Worm (Caenorhabditis elegans) whole organism, young adult: ENCODE data around the gene F58A4.2.

Experiments used
- B0035.1 ChIP-seq: sonication (generic microtip); optimal IDR thresholded peaks from 2 replicates; lab custom pipeline; 2016; ENCODE audit warnings: missing genetic modification characterization, mild to moderate bottlenecking, missing compliant biosample characterization, missing genotype, missing genetic modification reagents
- B0336.3 ChIP-seq: fragments of 200-800 bp; sonication (Bioruptor generic); IDR thresholded peaks from 2 replicates; pipeline ENCODE4 v1.3.6; 2022; ENCODE audit warnings: missing genetic modification characterization, missing compliant biosample characterization
- D2030.7 ChIP-seq: fragments of 200-800 bp; sonication (Bioruptor generic); IDR thresholded peaks from 2 replicates; pipeline ENCODE4 v1.3.6; 2022; ENCODE audit warnings: missing genetic modification reagents, missing genetic modification characterization, missing compliant biosample characterization
- F22D6.2 ChIP-seq: sonication (generic microtip); optimal IDR thresholded peaks from 2 replicates; lab custom pipeline; 2016; ENCODE audit warnings: mild to moderate bottlenecking, missing genetic modification characterization, missing compliant biosample characterization
- F33H1.4 ChIP-seq: fragments of 200-800 bp; sonication (Bioruptor generic); IDR thresholded peaks from 2 replicates; pipeline ENCODE4 v1.3.6; 2022; ENCODE audit warnings: missing genetic modification reagents, missing genetic modification characterization, missing compliant biosample characterization
- F52B5.7 ChIP-seq: sonication (generic microtip); optimal IDR thresholded peaks from 2 replicates; lab custom pipeline; 2016; ENCODE audit warnings: mild to moderate bottlenecking, missing genetic modification characterization, missing compliant biosample characterization
- F55B11.4 ChIP-seq: sonication (generic microtip); optimal IDR thresholded peaks from 2 replicates; lab custom pipeline; 2016; ENCODE audit warnings: missing compliant biosample characterization, missing genetic modification characterization, borderline replicate concordance; ENCODE audit not compliant: insufficient read depth
- F57A8.1 ChIP-seq: fragments of 200-800 bp; sonication (Bioruptor generic); optimal IDR thresholded peaks from 2 replicates; lab custom pipeline; 2018; ENCODE audit warnings: mild to moderate bottlenecking, missing genetic modification characterization, moderate library complexity, missing compliant biosample characterization
- T07F8.4 ChIP-seq: sonication (generic microtip); optimal IDR thresholded peaks from 2 replicates; lab custom pipeline; 2016; ENCODE audit warnings: mild to moderate bottlenecking, missing genetic modification characterization, moderate library complexity, missing compliant biosample characterization
- T26A5.8 ChIP-seq: sonication (generic microtip); optimal IDR thresholded peaks from 2 replicates; lab custom pipeline; 2016; ENCODE audit warnings: missing genetic modification characterization, missing compliant biosample characterization
- Y56A3A.18 ChIP-seq: fragments of 200-800 bp; sonication (Bioruptor generic); IDR thresholded peaks from 2 replicates; pipeline ENCODE4 v1.3.6; 2022; ENCODE audit warnings: missing genetic modification reagents, missing genetic modification characterization, missing compliant biosample characterization
- Y79H2A.3 ChIP-seq: fragments of 200-800 bp; sonication (Bioruptor generic); conservative IDR thresholded peaks from 2 replicates; pipeline ENCODE4 v1.3.6; 2022; ENCODE audit warnings: missing genetic modification reagents, missing genetic modification characterization, missing compliant biosample characterization
- ZK185.1 ChIP-seq: sonication (generic microtip); optimal IDR thresholded peaks from 2 replicates; lab custom pipeline; 2016; ENCODE audit warnings: mild to moderate bottlenecking, missing genetic modification characterization, missing compliant biosample characterization; ENCODE audit not compliant: poor library complexity, severe bottlenecking
- atf-7 ChIP-seq: sonication (generic microtip); optimal IDR thresholded peaks from 2 replicates; lab custom pipeline; 2017; ENCODE audit warnings: mild to moderate bottlenecking, missing genetic modification characterization, missing compliant biosample characterization
- bed-2 ChIP-seq: fragments of 200-800 bp; sonication (Bioruptor generic); IDR thresholded peaks from 2 replicates; pipeline ENCODE4 v1.3.6; 2022; ENCODE audit warnings: missing genetic modification reagents, missing genetic modification characterization, missing compliant biosample characterization
- ccch-3 ChIP-seq: fragments of 200-800 bp; sonication (Bioruptor generic); optimal IDR thresholded peaks from 2 replicates; lab custom pipeline; 2018; ENCODE audit warnings: mild to moderate bottlenecking, missing genetic modification characterization, missing compliant biosample characterization
- ceh-27 ChIP-seq: fragments of 200-800 bp; sonication (Bioruptor generic); optimal IDR thresholded peaks from 2 replicates; lab custom pipeline; 2018; ENCODE audit warnings: mild to moderate bottlenecking, missing genetic modification characterization, moderate library complexity, missing compliant biosample characterization
- ceh-40 ChIP-seq: fragments of 200-800 bp; sonication (Bioruptor generic); IDR thresholded peaks from 2 replicates; pipeline ENCODE4 v1.3.6; 2022; ENCODE audit warnings: missing genetic modification characterization, missing compliant biosample characterization
- ceh-91 ChIP-seq: fragments of 200-800 bp; sonication (Bioruptor generic); IDR thresholded peaks from 2 replicates; pipeline ENCODE4 v1.3.6; 2022; ENCODE audit warnings: missing genetic modification reagents, missing genetic modification characterization, missing compliant biosample characterization
- dpff-1 ChIP-seq: sonication (generic microtip); optimal IDR thresholded peaks from 2 replicates; lab custom pipeline; 2017; ENCODE audit warnings: mild to moderate bottlenecking, missing genetic modification characterization, missing compliant biosample characterization
- dpl-1 ChIP-seq: fragments of 150-350 bp; optimal IDR thresholded peaks from 2 replicates; lab custom pipeline; 2014; ENCODE audit warnings: missing biosample characterization, missing genetic modification reagents, missing genetic modification characterization
- egl-18 ChIP-seq: fragments of 200-800 bp; sonication (Bioruptor generic); IDR thresholded peaks from 2 replicates; pipeline ENCODE4 v1.3.6; 2022; ENCODE audit warnings: missing genetic modification reagents, missing genetic modification characterization, missing compliant biosample characterization
- egrh-3 ChIP-seq: fragments of 200-800 bp; sonication (Bioruptor generic); IDR thresholded peaks from 2 replicates; pipeline ENCODE4 v1.3.6; 2022; ENCODE audit warnings: missing genetic modification reagents, missing genetic modification characterization, missing compliant biosample characterization
- ets-4 ChIP-seq: fragments of 200-800 bp; sonication (Bioruptor generic); optimal IDR thresholded peaks from 2 replicates; lab custom pipeline; 2018; ENCODE audit warnings: mild to moderate bottlenecking, missing genetic modification characterization, missing compliant biosample characterization
- him-1 ChIP-seq: sonication (generic microtip); optimal IDR thresholded peaks from 2 replicates; lab custom pipeline; 2016; ENCODE audit warnings: missing genotype, missing genetic modification reagents, missing genetic modification characterization, missing compliant biosample characterization
- hsf-1 ChIP-seq: fragments of 200-800 bp; sonication (Bioruptor generic); IDR thresholded peaks from 2 replicates; pipeline ENCODE4 v1.3.6; 2022; ENCODE audit warnings: missing genetic modification reagents, missing genetic modification characterization, missing compliant biosample characterization
- let-526 ChIP-seq: fragments of 200-800 bp; sonication (Bioruptor generic); IDR thresholded peaks from 2 replicates; pipeline ENCODE4 v1.3.6; 2022; ENCODE audit warnings: missing genetic modification reagents, missing genetic modification characterization, missing compliant biosample characterization
- lir-1 ChIP-seq: fragments of 200-800 bp; sonication (Bioruptor generic); conservative IDR thresholded peaks from 2 replicates; pipeline ENCODE4 v1.3.6; 2022; ENCODE audit warnings: missing genetic modification reagents, missing genetic modification characterization, missing compliant biosample characterization
- lsl-1 ChIP-seq: fragments of 200-800 bp; sonication (Bioruptor generic); optimal IDR thresholded peaks from 2 replicates; lab custom pipeline; 2018; ENCODE audit warnings: mild to moderate bottlenecking, missing genetic modification characterization, moderate library complexity, missing compliant biosample characterization
- lsy-27 ChIP-seq: sonication (generic microtip); optimal IDR thresholded peaks from 2 replicates; lab custom pipeline; 2017; ENCODE audit warnings: missing genetic modification characterization, mild to moderate bottlenecking, missing compliant biosample characterization, antibody characterized with exemption, missing genotype, borderline replicate concordance; ENCODE audit not compliant: insufficient read depth
- madf-6 ChIP-seq: fragments of 200-800 bp; sonication (Bioruptor generic); IDR thresholded peaks from 2 replicates; pipeline ENCODE4 v1.3.6; 2022; ENCODE audit warnings: missing genetic modification reagents, missing genetic modification characterization, missing compliant biosample characterization
- madf-8 ChIP-seq: fragments of 200-800 bp; sonication (Bioruptor generic); conservative IDR thresholded peaks from 2 replicates; pipeline ENCODE4 v1.3.6; 2022; ENCODE audit warnings: missing genetic modification reagents, missing genetic modification characterization, missing compliant biosample characterization
- mel-28 ChIP-seq: sonication (generic microtip); optimal IDR thresholded peaks from 2 replicates; lab custom pipeline; 2016; ENCODE audit warnings: borderline replicate concordance, mild to moderate bottlenecking, missing genetic modification characterization, missing compliant biosample characterization
- mes-4 ChIP-seq: sonication (generic microtip); optimal IDR thresholded peaks from 2 replicates; lab custom pipeline; 2016; ENCODE audit warnings: missing genotype, missing genetic modification characterization, missing compliant biosample characterization
- nhr-120 ChIP-seq: fragments of 200-800 bp; sonication (Bioruptor generic); IDR thresholded peaks from 2 replicates; pipeline ENCODE4 v1.3.6; 2022; ENCODE audit warnings: missing genetic modification characterization, missing compliant biosample characterization
- nhr-27 ChIP-seq: fragments of 200-800 bp; sonication (Bioruptor generic); optimal IDR thresholded peaks from 2 replicates; lab custom pipeline; 2018; ENCODE audit warnings: mild to moderate bottlenecking, missing genetic modification characterization, moderate library complexity, missing compliant biosample characterization
- nhr-80 ChIP-seq: sonication (generic microtip); optimal IDR thresholded peaks from 2 replicates; lab custom pipeline; 2016; ENCODE audit warnings: missing genetic modification characterization, missing compliant biosample characterization
- nhr-90 ChIP-seq: sonication (generic microtip); optimal IDR thresholded peaks from 2 replicates; lab custom pipeline; 2016; ENCODE audit warnings: missing genotype, mild to moderate bottlenecking, missing genetic modification characterization, missing compliant biosample characterization
- pbrm-1 ChIP-seq: fragments of 200-800 bp; sonication (Bioruptor generic); IDR thresholded peaks from 2 replicates; pipeline ENCODE4 v1.3.6; 2022; ENCODE audit warnings: missing genetic modification reagents, missing genetic modification characterization, missing compliant biosample characterization
- pha-4 ChIP-seq: fragments of 150-350 bp; sonication (generic microtip); optimal IDR thresholded peaks from 2 replicates; lab custom pipeline; 2014; ENCODE audit warnings: missing biosample characterization, missing genetic modification reagents, missing genetic modification characterization
- rpc-1 ChIP-seq, 2 experiments: fragments of 150-350 bp in 1 of 2; sonication (generic microtip) in 1 of 2; optimal IDR thresholded peaks; 2 replicates each; lab custom pipeline; 2014 to 2018; ENCODE audit warnings: missing biosample characterization in 1 of 2, missing genetic modification characterization in 1 of 2, missing genetic modification reagents in 1 of 2, missing genotype in 1 of 2
- sea-2 ChIP-seq: fragments of 200-800 bp; sonication (Bioruptor generic); IDR thresholded peaks from 2 replicates; pipeline ENCODE4 v1.3.6; 2022; ENCODE audit warnings: missing genetic modification characterization, missing compliant biosample characterization
- somi-1 ChIP-seq: fragments of 200-800 bp; sonication (Bioruptor generic); optimal IDR thresholded peaks from 2 replicates; lab custom pipeline; 2018; ENCODE audit warnings: mild to moderate bottlenecking, missing genetic modification characterization, missing compliant biosample characterization
- tbp1 ChIP-seq: fragments of 200-800 bp; sonication (Bioruptor generic); optimal IDR thresholded peaks from 2 replicates; lab custom pipeline; 2018; ENCODE audit warnings: mild to moderate bottlenecking, missing genetic modification characterization, missing compliant biosample characterization
- unc-130 ChIP-seq: sonication (generic microtip); optimal IDR thresholded peaks from 2 replicates; lab custom pipeline; 2016; ENCODE audit warnings: missing genetic modification reagents, missing genetic modification characterization, missing compliant biosample characterization
- unc-62 ChIP-seq: fragments of 150-350 bp; optimal IDR thresholded peaks from 2 replicates; lab custom pipeline; 2014; ENCODE audit warnings: missing biosample characterization, missing genetic modification reagents, missing genetic modification characterization
- zim-3 ChIP-seq: sonication (generic microtip); optimal IDR thresholded peaks from 2 replicates; lab custom pipeline; 2017; ENCODE audit warnings: mild to moderate bottlenecking, missing genetic modification characterization, moderate library complexity, missing compliant biosample characterization
- ztf-22 ChIP-seq: fragments of 200-800 bp; sonication (Bioruptor generic); optimal IDR thresholded peaks from 2 replicates; lab custom pipeline; 2018; ENCODE audit warnings: mild to moderate bottlenecking, missing genetic modification characterization, moderate library complexity, missing compliant biosample characterization
- ztf-28 ChIP-seq: fragments of 200-800 bp; sonication (Bioruptor generic); IDR thresholded peaks from 2 replicates; pipeline ENCODE4 v1.3.6; 2022; ENCODE audit warnings: missing genetic modification reagents, missing genetic modification characterization, missing compliant biosample characterization

The F58A4.2 gene

ce11 chrIII:9629855-9630254, 29.3 kb upstream of the F58A4.2 start, which contains the start of gene rpac-19 (continued):
- no peak for TF ChIP-seq nhr-27
- TF ChIP-seq zim-3: peak; percentile 42
- TF ChIP-seq F22D6.2 (tag; lab: Kevin White, UChicago): peak; percentile 38
- TF ChIP-seq Y56A3A.18 (GFP tag; lab: Robert Waterston, UW): no peak
- TF ChIP-seq lsy-27 (tag; lab: Kevin White, UChicago): no peak
- TF ChIP-seq pha-4 (tag; lab: Kevin White, UChicago): peak; percentile 77
- peak; percentile 57 for TF ChIP-seq lsl-1 (GFP tag; lab: Kevin White, UChicago)
- TF ChIP-seq ceh-40 (GFP tag; lab: Robert Waterston, UW): no peak
- TF ChIP-seq F55B11.4 (tag; lab: Kevin White, UChicago): no peak
- no peak for TF ChIP-seq egl-18 (GFP tag; lab: Robert Waterston, UW)
- peak; percentile 85 for TF ChIP-seq pbrm-1 (GFP tag; lab: Robert Waterston, UW)
- TF ChIP-seq ceh-91: no peak
- peak; percentile 76 for TF ChIP-seq B0336.3 (GFP tag; lab: Robert Waterston, UW)
- TF ChIP-seq let-526 (GFP tag; lab: Robert Waterston, UW): peak; percentile 53; the same call in 1 of the 2 replicates
- peak; percentile 30 for TF ChIP-seq T07F8.4 (tag; lab: Kevin White, UChicago)
- no peak; the same call in 1 of the 2 replicates for TF ChIP-seq Y79H2A.3 (GFP tag; lab: Robert Waterston, UW)
- peak; percentile 78 for TF ChIP-seq unc-130 (GFP tag; lab: Kevin White, UChicago)
- TF ChIP-seq dpl-1 (GFP tag; lab: Kevin White, UChicago): peak; percentile 10
- TF ChIP-seq mes-4: peak; percentile 53
- no peak for TF ChIP-seq nhr-120 (GFP tag; lab: Robert Waterston, UW)
- peak; percentile 61 for TF ChIP-seq somi-1
- TF ChIP-seq atf-7: peak; percentile 64
- TF ChIP-seq ccch-3 (GFP tag; lab: Kevin White, UChicago): no peak
- no peak for TF ChIP-seq ceh-27 (GFP tag; lab: Kevin White, UChicago)
- 0 out of 2 replicates have a peak, but pooled peaks have one; percentile 52 for TF ChIP-seq bed-2 (GFP tag; lab: Robert Waterston, UW)
- no peak for TF ChIP-seq egrh-3
- TF ChIP-seq T26A5.8 (tag; lab: Kevin White, UChicago): peak; percentile 57
- TF ChIP-seq unc-62 (GFP tag; lab: Kevin White, UChicago): no peak
- no peak for TF ChIP-seq lir-1
- no peak for TF ChIP-seq sea-2
- TF ChIP-seq mel-28 (tag; lab: Kevin White, UChicago): peak; percentile 30
- peak; percentile 32; the same call in 1 of the 2 replicates for TF ChIP-seq D2030.7 (GFP tag; lab: Robert Waterston, UW)
- TF ChIP-seq tbp1 (GFP tag; lab: Kevin White, UChicago): peak; percentile 65
- TF ChIP-seq hsf-1 (GFP tag; lab: Robert Waterston, UW): peak; percentile 80
- TF ChIP-seq ets-4: no peak
- TF ChIP-seq rpc-1 (optimal IDR thresholded peaks at IDR 0.05; lab: Kevin White, UChicago): peak; percentile 37
- TF ChIP-seq rpc-1 (tag; optimal IDR thresholded peaks at IDR 0.05; lab: Kevin White, UChicago): no peak
- peak; percentile 34 for TF ChIP-seq ztf-22 (GFP tag; lab: Kevin White, UChicago)
- no peak for TF ChIP-seq F57A8.1 (GFP tag; lab: Kevin White, UChicago)
- peak; percentile 32 for TF ChIP-seq madf-8 (GFP tag; lab: Robert Waterston, UW)
- peak; percentile 65 for TF ChIP-seq F52B5.7 (tag; lab: Kevin White, UChicago)
- peak; percentile 13 for TF ChIP-seq B0035.1
- no peak for TF ChIP-seq ztf-28 (GFP tag; lab: Robert Waterston, UW)
- TF ChIP-seq him-1: peak; percentile 6
- peak; percentile 80 for TF ChIP-seq madf-6 (GFP tag; lab: Robert Waterston, UW)
- TF ChIP-seq ZK185.1 (tag; lab: Kevin White, UChicago): peak; percentile 81
- no peak for TF ChIP-seq dpff-1 (tag; lab: Kevin White, UChicago)
- peak; percentile 28 for TF ChIP-seq nhr-90 (tag; lab: Kevin White, UChicago)
- TF ChIP-seq nhr-80 (tag; lab: Kevin White, UChicago): peak; percentile 62
- TF ChIP-seq F33H1.4: peak; percentile 66
